Fruit fly (Drosophila melanogaster) whole organism, wandering third instar larva: ENCODE results near the gene Cby.
A peak's percentile ranks its signal among the peaks of the same experiment; 100 is the strongest.

Experiments used
- Abd-B ChIP-seq: fragments of >200 bp; optimal IDR thresholded peaks from 2 replicates; lab custom pipeline; 2017; ENCODE audit warnings: missing biosample characterization, missing genetic modification characterization
- CG32264 ChIP-seq: fragments of 200-800 bp; sonication (Bioruptor generic); optimal IDR thresholded peaks from 2 replicates; lab custom pipeline; 2016; ENCODE audit warnings: missing biosample characterization, missing genetic modification characterization
- CG9705 ChIP-seq: fragments of 200-800 bp; sonication (Bioruptor generic); optimal IDR thresholded peaks from 2 replicates; lab custom pipeline; 2018; ENCODE audit warnings: missing biosample characterization, mild to moderate bottlenecking, missing genetic modification characterization
- CrebA ChIP-seq: fragments of 200-800 bp; sonication (Bioruptor generic); optimal IDR thresholded peaks from 2 replicates; lab custom pipeline; 2016; ENCODE audit warnings: missing biosample characterization, mild to moderate bottlenecking, missing genetic modification characterization, borderline replicate concordance
- Dfd ChIP-seq: fragments of >200 bp; optimal IDR thresholded peaks from 2 replicates; lab custom pipeline; 2017; ENCODE audit warnings: missing biosample characterization, missing genetic modification characterization
- Dif ChIP-seq: fragments of 200-275, 200-300 bp; sonication (Bioruptor generic); optimal IDR thresholded peaks from 2 replicates; lab custom pipeline; 2018; ENCODE audit warnings: missing biosample characterization, missing genetic modification characterization; ENCODE audit not compliant: partially characterized antibody
- GATAd ChIP-seq: sonication (Bioruptor generic); optimal IDR thresholded peaks from 2 replicates; lab custom pipeline; 2016; ENCODE audit warnings: missing biosample characterization, missing genetic modification characterization
- HLH106 ChIP-seq: fragments of 200-800 bp; optimal IDR thresholded peaks from 3 replicates; lab custom pipeline; 2019; ENCODE audit warnings: missing biosample characterization, mild to moderate bottlenecking, missing genetic modification characterization, moderate library complexity
- Hnf4 ChIP-seq: fragments of 200-800 bp; sonication (Bioruptor generic); optimal IDR thresholded peaks from 2 replicates; lab custom pipeline; 2016; ENCODE audit warnings: missing biosample characterization, mild to moderate bottlenecking, missing genetic modification characterization
- Hr78 ChIP-seq: fragments of >200 bp; optimal IDR thresholded peaks from 2 replicates; lab custom pipeline; 2017; ENCODE audit warnings: missing biosample characterization, missing genetic modification characterization
- Hr83 ChIP-seq: fragments of 200-300 bp; sonication (Bioruptor generic); optimal IDR thresholded peaks from 2 replicates; lab custom pipeline; 2016; ENCODE audit warnings: missing biosample characterization, mild to moderate bottlenecking, missing genetic modification characterization, moderate library complexity; ENCODE audit not compliant: poor library complexity, severe bottlenecking
- Jra ChIP-seq: sonication (Bioruptor generic); optimal IDR thresholded peaks from 2 replicates; lab custom pipeline; 2016; ENCODE audit warnings: missing biosample characterization, missing genetic modification characterization
- Mio ChIP-seq: sonication (Bioruptor generic); optimal IDR thresholded peaks from 2 replicates; lab custom pipeline; 2016; ENCODE audit warnings: missing biosample characterization, missing genetic modification characterization
- Myc ChIP-seq: fragments of >200 bp; optimal IDR thresholded peaks from 2 replicates; lab custom pipeline; 2017
- N ChIP-seq: fragments of >200 bp; optimal IDR thresholded peaks from 2 replicates; lab custom pipeline; 2018; ENCODE audit warnings: missing biosample characterization, missing external identifiers, missing genetic modification characterization
- OdsH ChIP-seq: fragments of 200-800 bp; sonication (Bioruptor generic); optimal IDR thresholded peaks from 2 replicates; lab custom pipeline; 2016; ENCODE audit warnings: missing biosample characterization, mild to moderate bottlenecking, missing genetic modification characterization
- Rel ChIP-seq, 2 experiments: fragments of 200-800 bp; sonication (Bioruptor generic) in 1 of 2; optimal IDR thresholded peaks; 2 replicates in 1 of 2; 3 replicates in 1 of 2; lab custom pipeline; 2016 to 2019; ENCODE audit warnings: mild to moderate bottlenecking in 2 of 2, missing biosample characterization in 2 of 2, missing genetic modification characterization in 2 of 2, moderate library complexity in 1 of 2
- Sp1 ChIP-seq: fragments of 200-800 bp; sonication (Bioruptor generic); optimal IDR thresholded peaks from 3 replicates; lab custom pipeline; 2019; ENCODE audit warnings: missing biosample characterization, mild to moderate bottlenecking, missing genetic modification characterization, moderate library complexity
- Vsx2 ChIP-seq: fragments of 200-300, 225-300 bp; sonication (Bioruptor generic); optimal IDR thresholded peaks from 2 replicates; lab custom pipeline; 2018; ENCODE audit warnings: missing biosample characterization, missing genetic modification characterization; ENCODE audit not compliant: partially characterized antibody
- br ChIP-seq: fragments of 200-800 bp; sonication (Bioruptor generic); optimal IDR thresholded peaks from 2 replicates; lab custom pipeline; 2016; ENCODE audit warnings: missing biosample characterization, missing genetic modification characterization
- brk ChIP-seq: fragments of 200-800 bp; sonication (Bioruptor generic); optimal IDR thresholded peaks from 2 replicates; lab custom pipeline; 2016; ENCODE audit warnings: missing biosample characterization, mild to moderate bottlenecking, missing genetic modification characterization
- dl ChIP-seq, 2 experiments: fragments of 175-275, 200-275 bp in 1 of 2; fragments of 200-275 bp in 1 of 2; sonication (Bioruptor generic); optimal IDR thresholded peaks; lab custom pipeline; 2018; ENCODE audit warnings: mild to moderate bottlenecking in 2 of 2, missing biosample characterization in 2 of 2, missing genetic modification characterization in 2 of 2, moderate library complexity in 2 of 2; ENCODE audit not compliant: partially characterized antibody in 2 of 2, insufficient read depth in 1 of 2
- dmrt93B ChIP-seq: fragments of 200-800 bp; sonication (Bioruptor generic); optimal IDR thresholded peaks from 2 replicates; lab custom pipeline; 2018; ENCODE audit warnings: missing biosample characterization, mild to moderate bottlenecking, missing genetic modification characterization
- dsf ChIP-seq: sonication (Bioruptor generic); optimal IDR thresholded peaks from 2 replicates; lab custom pipeline; 2016; ENCODE audit warnings: missing biosample characterization, missing genetic modification characterization, borderline replicate concordance
- ey ChIP-seq: fragments of 200-800 bp; sonication (Bioruptor generic); optimal IDR thresholded peaks from 2 replicates; lab custom pipeline; 2016; ENCODE audit warnings: missing biosample characterization, missing genetic modification characterization
- foxo ChIP-seq, 2 experiments: fragments of 200-800 bp; sonication (Bioruptor generic); optimal IDR thresholded peaks; 2 replicates in 1 of 2; 3 replicates in 1 of 2; lab custom pipeline; 2016 to 2017; ENCODE audit warnings: missing biosample characterization in 2 of 2, missing genetic modification characterization in 2 of 2
- fru ChIP-seq: fragments of 200-800 bp; sonication (Bioruptor generic); optimal IDR thresholded peaks from 3 replicates; lab custom pipeline; 2016; ENCODE audit warnings: missing biosample characterization, mild to moderate bottlenecking, missing genetic modification characterization
- h ChIP-seq: fragments of 200-800 bp; sonication (Bioruptor generic); optimal IDR thresholded peaks from 3 replicates; lab custom pipeline; 2016; ENCODE audit warnings: missing biosample characterization, mild to moderate bottlenecking, missing genetic modification characterization
- jim ChIP-seq: fragments of 175-275, 200-325 bp; sonication (Bioruptor generic); optimal IDR thresholded peaks from 2 replicates; lab custom pipeline; 2016; ENCODE audit warnings: missing biosample characterization, mild to moderate bottlenecking, missing genetic modification characterization
- lola ChIP-seq: fragments of >200 bp; optimal IDR thresholded peaks from 2 replicates; lab custom pipeline; 2017; ENCODE audit warnings: missing biosample characterization, missing genetic modification characterization
- pan ChIP-seq: fragments of >200 bp; optimal IDR thresholded peaks from 2 replicates; lab custom pipeline; 2017
- psq ChIP-seq: fragments of 200-800 bp; sonication (Bioruptor generic); optimal IDR thresholded peaks from 3 replicates; lab custom pipeline; 2017; ENCODE audit warnings: missing biosample characterization, mild to moderate bottlenecking, missing genetic modification characterization, moderate library complexity
- rgr ChIP-seq: fragments of 200-800 bp; sonication (Bioruptor generic); optimal IDR thresholded peaks from 3 replicates; lab custom pipeline; 2016; ENCODE audit warnings: missing biosample characterization, mild to moderate bottlenecking, missing genetic modification characterization
- sage ChIP-seq: fragments of 200-800 bp; sonication (Bioruptor generic); optimal IDR thresholded peaks from 2 replicates; lab custom pipeline; 2016; ENCODE audit warnings: missing biosample characterization, mild to moderate bottlenecking, missing genetic modification characterization
- sv ChIP-seq: fragments of 200-800 bp; sonication (Bioruptor generic); optimal IDR thresholded peaks from 3 replicates; lab custom pipeline; 2016; ENCODE audit warnings: missing biosample characterization, missing genetic modification characterization
- tai ChIP-seq: sonication (Bioruptor generic); optimal IDR thresholded peaks from 2 replicates; lab custom pipeline; 2016; ENCODE audit warnings: missing biosample characterization, missing genetic modification characterization
- usp ChIP-seq: fragments of >200 bp; optimal IDR thresholded peaks from 2 replicates; lab custom pipeline; 2017; ENCODE audit warnings: missing biosample characterization, missing genetic modification characterization
- woc ChIP-seq: sonication (Bioruptor generic); optimal IDR thresholded peaks from 2 replicates; lab custom pipeline; 2016; ENCODE audit warnings: missing biosample characterization, mild to moderate bottlenecking, missing genetic modification characterization

Gene Cby

dm6 chr3R:21849988-21850460 lies 17.8 kb upstream of the Cby start:
- TF ChIP-seq Hr83 (GFP tag; lab: Kevin White, UChicago) (no peak), pan (lab: Kevin White, UChicago) (no peak), Dfd (GFP tag; lab: Kevin White, UChicago) (no peak), Mio (GFP tag; lab: Kevin White, UChicago) (no peak), Myc (lab: Kevin White, UChicago) (no peak), HLH106 (tag; lab: Kevin White, UChicago) (peak; percentile 3), fru (GFP tag; lab: Kevin White, UChicago) (peak; percentile 29), Sp1 (GFP tag; lab: Kevin White, UChicago) (no peak), Hr78 (GFP tag; lab: Kevin White, UChicago) (no peak), CG9705 (GFP tag; lab: Kevin White, UChicago) (no peak), foxo (GFP tag; optimal IDR thresholded peaks at IDR 0.05; lab: Kevin White, UChicago) (peak in 1 of 2 experiments; percentile 23), sage (GFP tag; lab: Kevin White, UChicago) (no peak), Hnf4 (GFP tag; lab: Kevin White, UChicago) (no peak), rgr (GFP tag; lab: Kevin White, UChicago) (peak; percentile 20), ey (GFP tag; lab: Kevin White, UChicago) (peak; percentile 51), h (GFP tag; lab: Kevin White, UChicago) (peak; percentile 51), GATAd (GFP tag; lab: Kevin White, UChicago) (no peak), usp (GFP tag; lab: Kevin White, UChicago) (no peak), jim (GFP tag; lab: Kevin White, UChicago) (no peak), woc (GFP tag; lab: Kevin White, UChicago) (peak; percentile 26), lola (GFP tag; lab: Kevin White, UChicago) (no peak), brk (GFP tag; lab: Kevin White, UChicago) (no peak), tai (GFP tag; lab: Kevin White, UChicago) (no peak), psq (GFP tag; lab: Kevin White, UChicago) (peak; percentile 26), OdsH (GFP tag; lab: Kevin White, UChicago) (peak; percentile 0), br (GFP tag; lab: Kevin White, UChicago) (peak; percentile 40), dmrt93B (GFP tag; lab: Kevin White, UChicago) (peak; percentile 24), N (GFP tag; lab: Kevin White, UChicago) (no peak), CrebA (GFP tag; lab: Kevin White, UChicago) (no peak), CG32264 (GFP tag; lab: Kevin White, UChicago) (no peak), dsf (GFP tag; lab: Kevin White, UChicago) (no peak), dl (GFP tag; optimal IDR thresholded peaks at IDR 0.05; lab: Kevin White, UChicago; ENCODE audit: insufficient read depth in 1 of 2, partially characterized antibody in 2 of 2) (no peak), Jra (GFP tag; lab: Kevin White, UChicago) (no peak), Vsx2 (GFP tag; lab: Kevin White, UChicago) (no peak), Dif (GFP tag; lab: Kevin White, UChicago) (no peak), Abd-B (GFP tag; lab: Kevin White, UChicago) (no peak), sv (GFP tag; lab: Kevin White, UChicago) (no peak), Rel (GFP tag; optimal IDR thresholded peaks at IDR 0.05; lab: Kevin White, UChicago) (no peak), Rel (tag; optimal IDR thresholded peaks at IDR 0.05; lab: Kevin White, UChicago) (peak; percentile 91)
